Fruit fly (Drosophila melanogaster): Measurements from ENCODE around the gene CG11069.

Gene CG11069

DNA sequence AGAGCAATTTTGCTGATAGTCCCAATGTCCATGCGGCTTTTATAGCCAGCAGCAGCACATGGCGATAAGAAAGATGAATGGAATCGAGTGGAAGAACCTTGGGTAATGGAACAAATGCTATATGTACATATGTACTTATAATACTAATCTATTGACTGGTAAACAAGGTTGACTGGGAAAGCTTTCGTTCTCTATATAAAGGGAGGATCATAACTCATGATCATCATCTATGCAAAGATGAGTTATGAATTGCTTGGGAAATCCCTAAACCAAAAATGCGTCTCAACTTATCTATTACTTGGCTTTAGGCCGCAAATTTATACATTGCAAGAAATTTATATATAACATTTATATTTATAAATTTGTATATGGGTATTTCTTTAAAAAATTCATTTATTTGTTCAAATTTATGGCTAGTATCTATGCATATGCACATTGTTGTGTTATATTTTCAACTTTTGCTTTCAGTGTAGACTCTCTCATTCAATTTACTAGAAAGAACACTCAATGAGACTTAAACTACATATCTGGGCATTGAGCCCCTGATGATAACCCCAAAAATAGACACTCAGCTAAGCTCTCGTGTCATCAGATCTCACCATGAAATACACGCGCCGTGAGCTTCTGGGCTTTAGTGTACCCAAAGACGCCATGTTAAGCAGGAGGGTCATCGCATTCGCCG is 29.7 kb upstream of the CG11069 start, which contains the start of the genes Srg1 and Elal:
Gene Srg1 (minus strand): TSS at position 14 of the 682 bp plus-strand sequence.
Gene Elal (plus strand): TSS at position 632 of the 682 bp plus-strand sequence.
- TF ChIP-seq CG7101 (tag; optimal IDR thresholded peaks at IDR 0.05): peak; percentile 65
- no peak for TF ChIP-seq Crg-1 (GFP tag; optimal IDR thresholded peaks at IDR 0.05)
- TF ChIP-seq Mnt (GFP tag; optimal IDR thresholded peaks at IDR 0.05): peak; percentile 50
- no peak for TF ChIP-seq kay (GFP tag; ENCODE audit: borderline replicate concordance)
- TF ChIP-seq Clk (GFP tag; optimal IDR thresholded peaks at IDR 0.05): no peak
- peak; percentile 32 for TF ChIP-seq CG14711 (tag; optimal IDR thresholded peaks at IDR 0.05)
- TF ChIP-seq tj (GFP tag; optimal IDR thresholded peaks at IDR 0.05): peak; percentile 27
- peak; percentile 68 for TF ChIP-seq cic (GFP tag; optimal IDR thresholded peaks at IDR 0.05)
- no peak for TF ChIP-seq CG7045 (GFP tag; optimal IDR thresholded peaks at IDR 0.05)
- no peak for TF ChIP-seq toe (GFP tag; optimal IDR thresholded peaks at IDR 0.05)
- TF ChIP-seq CG12768 (GFP tag; optimal IDR thresholded peaks at IDR 0.05): peak; percentile 16
- TF ChIP-seq CG5204 (GFP tag; optimal IDR thresholded peaks at IDR 0.05): no peak
- no peak for TF ChIP-seq cnc (optimal IDR thresholded peaks at IDR 0.05)
- TF ChIP-seq ovo (GFP tag; optimal IDR thresholded peaks at IDR 0.05): no peak
- peak; percentile 6 for TF ChIP-seq CG11617 (GFP tag; optimal IDR thresholded peaks at IDR 0.05)
- no peak for TF ChIP-seq CG1620 (GFP tag; optimal IDR thresholded peaks at IDR 0.05)
- TF ChIP-seq pad (GFP tag; optimal IDR thresholded peaks at IDR 0.05): no peak
- TF ChIP-seq CG33017 (tag; optimal IDR thresholded peaks at IDR 0.05): peak; percentile 70
- TF ChIP-seq Hr96 (GFP tag; optimal IDR thresholded peaks at IDR 0.05): no peak
- no peak for TF ChIP-seq bab1 (GFP tag; optimal IDR thresholded peaks at IDR 0.05)

DNA sequence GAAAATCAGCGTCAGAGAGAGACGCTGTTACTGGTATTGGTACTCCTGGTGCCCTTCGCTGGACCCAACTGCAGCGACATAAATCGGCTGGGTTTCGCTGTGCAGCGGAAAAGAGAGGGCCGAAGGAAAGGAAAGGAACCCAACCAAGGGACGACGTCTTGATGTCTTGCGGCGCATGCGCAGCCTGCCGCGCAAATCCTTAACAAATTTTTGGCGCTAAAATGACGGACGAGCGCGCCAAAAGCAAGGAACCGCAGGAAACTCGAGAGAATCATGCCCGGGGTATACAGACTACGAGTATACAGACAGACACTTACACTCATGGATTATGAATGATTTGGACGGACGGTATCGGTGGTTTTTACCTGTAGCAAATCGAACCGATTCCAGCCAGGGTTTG is 27.6 kb upstream of the CG11069 start:
- no peak for TF ChIP-seq Hr96 (GFP tag; optimal IDR thresholded peaks at IDR 0.05)
- no peak for TF ChIP-seq CG11617 (GFP tag; optimal IDR thresholded peaks at IDR 0.05)
- no peak for TF ChIP-seq toe (GFP tag; optimal IDR thresholded peaks at IDR 0.05)
- TF ChIP-seq cnc (optimal IDR thresholded peaks at IDR 0.05): no peak
- no peak for TF ChIP-seq CG33017 (tag; optimal IDR thresholded peaks at IDR 0.05)
- no peak for TF ChIP-seq Clk (GFP tag; optimal IDR thresholded peaks at IDR 0.05)
- no peak for TF ChIP-seq cic (GFP tag; optimal IDR thresholded peaks at IDR 0.05)
- no peak for TF ChIP-seq Crg-1 (GFP tag; optimal IDR thresholded peaks at IDR 0.05)
- no peak for TF ChIP-seq CG12768 (GFP tag; optimal IDR thresholded peaks at IDR 0.05)
- TF ChIP-seq CG1620 (GFP tag; optimal IDR thresholded peaks at IDR 0.05): no peak
- TF ChIP-seq tj (GFP tag; optimal IDR thresholded peaks at IDR 0.05): no peak
- TF ChIP-seq CG14711 (tag; optimal IDR thresholded peaks at IDR 0.05): no peak
- TF ChIP-seq Mnt (GFP tag; optimal IDR thresholded peaks at IDR 0.05): no peak
- TF ChIP-seq CG7101 (tag; optimal IDR thresholded peaks at IDR 0.05): no peak
- no peak for TF ChIP-seq CG7045 (GFP tag; optimal IDR thresholded peaks at IDR 0.05)
- TF ChIP-seq CG5204 (GFP tag; optimal IDR thresholded peaks at IDR 0.05): no peak
- no peak for TF ChIP-seq pad (GFP tag; optimal IDR thresholded peaks at IDR 0.05)
- no peak for TF ChIP-seq bab1 (GFP tag; optimal IDR thresholded peaks at IDR 0.05)
- TF ChIP-seq kay (GFP tag; ENCODE audit: borderline replicate concordance): no peak
- TF ChIP-seq ovo (GFP tag; optimal IDR thresholded peaks at IDR 0.05): no peak

DNA sequence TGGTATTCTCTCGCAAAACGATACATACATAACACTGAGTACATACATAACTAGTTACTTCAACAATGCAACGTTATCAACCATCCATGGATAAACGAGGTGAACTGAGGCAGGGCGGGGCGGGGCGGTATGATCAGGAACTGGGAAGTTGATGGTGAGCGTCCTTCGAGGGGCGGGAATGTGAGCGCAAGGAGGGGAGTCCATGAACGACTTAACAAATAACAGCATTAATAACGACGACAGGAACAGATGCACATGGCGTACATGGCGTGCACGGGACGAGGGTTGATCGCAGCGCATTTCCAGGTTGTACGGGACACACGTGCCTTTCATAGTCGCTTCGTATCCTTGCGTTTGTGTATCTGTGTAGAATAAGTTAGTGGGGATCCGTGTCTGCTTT is 26.6 kb upstream of the CG11069 start:
- TF ChIP-seq Crg-1 (GFP tag; optimal IDR thresholded peaks at IDR 0.05) (no peak), CG33017 (tag; optimal IDR thresholded peaks at IDR 0.05) (no peak), pad (GFP tag; optimal IDR thresholded peaks at IDR 0.05) (no peak)

DNA sequence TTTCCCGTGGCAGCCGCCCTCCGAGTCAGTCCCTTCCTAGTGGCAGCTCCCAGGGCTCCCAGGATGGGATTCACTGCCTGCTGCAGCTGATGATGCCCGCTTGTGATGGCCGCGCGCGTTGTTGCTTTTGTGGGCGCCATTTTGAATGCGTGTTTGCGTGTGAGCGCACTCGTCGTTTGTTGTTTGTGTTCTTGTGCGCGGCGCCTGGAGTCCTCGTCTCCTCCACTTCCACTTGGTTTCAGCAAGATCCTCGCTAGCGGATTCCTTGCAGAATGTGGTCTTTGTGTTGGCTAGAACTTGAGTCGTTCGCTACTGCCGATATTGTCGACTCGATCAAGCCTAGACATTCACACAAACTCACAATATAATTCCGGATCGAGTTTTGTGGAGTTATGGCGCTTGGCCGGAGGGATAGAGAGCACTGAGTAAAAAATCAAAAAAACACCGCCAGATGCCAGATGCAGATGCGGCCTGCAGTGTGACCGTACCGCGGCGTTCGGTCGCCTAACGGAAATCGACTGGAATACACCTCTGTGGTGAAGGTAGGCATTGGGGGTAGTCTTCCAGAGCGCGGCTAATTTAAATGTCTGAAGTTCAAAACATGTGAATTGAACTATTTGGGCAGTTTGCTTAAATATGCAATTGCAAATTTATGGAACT is 24.0 kb upstream of the CG11069 start, which contains the start of gene CycB3:
Gene CycB3 (minus strand): TSS at position 428 of the 660 bp plus-strand sequence.
- TF ChIP-seq pad (GFP tag; optimal IDR thresholded peaks at IDR 0.05): peak; percentile 32
- no peak for TF ChIP-seq tj (GFP tag; optimal IDR thresholded peaks at IDR 0.05)
- peak; percentile 57 for TF ChIP-seq bab1 (GFP tag; optimal IDR thresholded peaks at IDR 0.05)
- no peak for TF ChIP-seq Crg-1 (GFP tag; optimal IDR thresholded peaks at IDR 0.05)
- TF ChIP-seq ovo (GFP tag; optimal IDR thresholded peaks at IDR 0.05): peak; percentile 57
- peak; percentile 13 for TF ChIP-seq CG7101 (tag; optimal IDR thresholded peaks at IDR 0.05)

DNA sequence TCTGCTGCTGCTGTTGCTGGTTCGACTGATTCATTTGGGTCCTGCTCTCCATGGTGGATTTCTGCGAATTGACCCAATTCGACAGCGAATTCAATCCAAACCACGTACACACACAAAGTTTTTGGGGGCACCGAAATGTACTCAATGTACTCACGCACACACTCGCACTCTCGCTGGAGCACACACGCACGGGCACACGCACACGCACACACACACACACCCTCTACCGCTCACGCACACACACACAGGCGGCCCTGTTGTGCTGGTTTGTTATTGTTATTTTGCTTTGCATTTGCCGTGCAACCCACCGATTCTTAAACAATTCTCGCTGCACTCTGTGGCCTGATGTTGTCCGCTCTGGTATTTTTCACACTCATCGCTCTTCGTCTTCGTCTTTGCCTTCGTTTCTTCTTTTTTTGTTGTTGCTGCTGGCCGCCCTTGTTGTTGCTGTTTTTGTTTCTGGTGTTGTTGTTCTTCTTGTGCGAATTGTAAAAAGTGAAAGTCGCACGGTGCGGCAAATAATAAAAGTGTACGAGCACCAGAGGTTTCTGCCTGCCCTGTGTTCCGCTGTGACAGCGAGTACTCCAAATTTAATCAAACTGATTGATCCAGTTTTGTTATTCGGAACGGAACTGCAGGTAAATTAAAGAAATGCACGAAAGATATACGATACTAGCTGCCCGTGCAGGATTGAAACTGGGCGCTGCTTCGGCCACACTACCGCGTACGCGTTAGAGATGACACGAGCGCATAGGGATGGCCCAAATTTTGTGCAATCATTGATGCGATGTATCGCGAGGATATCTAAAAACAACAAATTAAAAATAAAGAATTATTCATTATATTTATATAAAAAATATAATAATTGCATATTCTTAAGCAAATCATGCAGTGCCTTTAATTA is 18.4 kb upstream of the CG11069 start, which contains the start of gene CG3744:
Gene CG3744 (minus strand): TSS at position 716 of the 904 bp plus-strand sequence.
- TF ChIP-seq bab1 (GFP tag; optimal IDR thresholded peaks at IDR 0.05) (peak; percentile 80), cic (GFP tag; optimal IDR thresholded peaks at IDR 0.05) (peak; percentile 50), CG14711 (tag; optimal IDR thresholded peaks at IDR 0.05) (peak; percentile 70), CG12768 (GFP tag; optimal IDR thresholded peaks at IDR 0.05) (peak; percentile 85), CG33017 (tag; optimal IDR thresholded peaks at IDR 0.05) (peak; percentile 82), Mnt (GFP tag; optimal IDR thresholded peaks at IDR 0.05) (no peak), toe (GFP tag; optimal IDR thresholded peaks at IDR 0.05) (peak; percentile 84), kay (GFP tag; ENCODE audit: borderline replicate concordance) (no peak), Crg-1 (GFP tag; optimal IDR thresholded peaks at IDR 0.05) (peak; percentile 79), CG1620 (GFP tag; optimal IDR thresholded peaks at IDR 0.05) (peak; percentile 80), Hr96 (GFP tag; optimal IDR thresholded peaks at IDR 0.05) (peak; percentile 50), tj (GFP tag; optimal IDR thresholded peaks at IDR 0.05) (peak; percentile 34), ovo (GFP tag; optimal IDR thresholded peaks at IDR 0.05) (peak; percentile 84), pad (GFP tag; optimal IDR thresholded peaks at IDR 0.05) (peak; percentile 67), CG7101 (tag; optimal IDR thresholded peaks at IDR 0.05) (peak; percentile 83), CG7045 (GFP tag; optimal IDR thresholded peaks at IDR 0.05) (peak; percentile 87), CG5204 (GFP tag; optimal IDR thresholded peaks at IDR 0.05) (peak; percentile 72), cnc (optimal IDR thresholded peaks at IDR 0.05) (no peak), CG11617 (GFP tag; optimal IDR thresholded peaks at IDR 0.05) (peak; percentile 81), Clk (GFP tag; optimal IDR thresholded peaks at IDR 0.05) (peak; percentile 82)

Measured in whole organism, adult.